Fruit fly (Drosophila melanogaster) whole organism, embryonic: Measurements from ENCODE around the gene CG44088.

Source experiments
- Blimp-1 ChIP-seq: fragments of 200-800 bp; sonication (Bioruptor generic); optimal IDR thresholded peaks from 3 replicates; lab custom pipeline; 2018; ENCODE audit warnings: missing biosample characterization, missing genetic modification characterization, mild to moderate bottlenecking, moderate library complexity, missing genetic modification reagents
- C15 ChIP-seq: fragments of 200-800 bp; sonication (Bioruptor generic); IDR thresholded peaks from 3 replicates; pipeline ENCODE4 v1.3.6; 2022; ENCODE audit warnings: missing biosample characterization, missing genetic modification characterization
- CG10147 ChIP-seq: fragments of 200-800 bp; sonication (Bioruptor generic); optimal IDR thresholded peaks from 2 replicates; lab custom pipeline; 2019; ENCODE audit warnings: missing biosample characterization, mild to moderate bottlenecking, missing genetic modification characterization, moderate library complexity
- CG11504 ChIP-seq: fragments of 200-800 bp; sonication (Bioruptor generic); optimal IDR thresholded peaks from 3 replicates; lab custom pipeline; 2019; ENCODE audit warnings: missing biosample characterization, mild to moderate bottlenecking, missing genetic modification characterization, moderate library complexity
- CG12659 ChIP-seq: fragments of 200-800 bp; sonication (Bioruptor generic); optimal IDR thresholded peaks from 3 replicates; lab custom pipeline; 2017; ENCODE audit warnings: mild to moderate bottlenecking, missing biosample characterization, missing genetic modification reagents, missing genetic modification characterization
- CG12769 ChIP-seq: fragments of 200-800 bp; sonication (Bioruptor generic); optimal IDR thresholded peaks from 2 replicates; lab custom pipeline; 2019; ENCODE audit warnings: missing biosample characterization, mild to moderate bottlenecking, missing genetic modification characterization, moderate library complexity
- CG14014 ChIP-seq: fragments of 200-800 bp; sonication (Bioruptor generic); IDR thresholded peaks from 2 replicates; pipeline ENCODE4 v1.3.6; 2022; ENCODE audit warnings: missing biosample characterization, missing genetic modification characterization
- CG15011 ChIP-seq: fragments of 200-800 bp; sonication (Bioruptor generic); optimal IDR thresholded peaks from 3 replicates; lab custom pipeline; 2018; ENCODE audit warnings: missing biosample characterization, mild to moderate bottlenecking, missing genetic modification characterization
- CG17802 ChIP-seq: fragments of 200-800 bp; sonication (Bioruptor generic); optimal IDR thresholded peaks from 2 replicates; lab custom pipeline; 2018; ENCODE audit warnings: missing biosample characterization, mild to moderate bottlenecking, missing genetic modification characterization, moderate library complexity
- CG2199 ChIP-seq: fragments of 200-800 bp; sonication (Bioruptor generic); IDR thresholded peaks from 3 replicates; pipeline ENCODE4 v1.3.6; 2022; ENCODE audit warnings: missing biosample characterization, missing genetic modification characterization
- CG3065 ChIP-seq: fragments of 200-800 bp; sonication (Bioruptor generic); optimal IDR thresholded peaks from 2 replicates; lab custom pipeline; 2016; ENCODE audit warnings: missing biosample characterization, missing genetic modification characterization
- CG34224 ChIP-seq: fragments of 200-800 bp; sonication (Bioruptor generic); IDR thresholded peaks from 3 replicates; pipeline ENCODE4 v1.3.6; 2022; ENCODE audit warnings: missing biosample characterization, missing genetic modification characterization; ENCODE audit not compliant: partially characterized antibody
- CG34422 ChIP-seq: fragments of 200-800 bp; sonication (Bioruptor generic); IDR thresholded peaks from 3 replicates; pipeline ENCODE4 v1.3.6; 2022; ENCODE audit warnings: missing biosample characterization, missing genetic modification characterization
- CG4360 ChIP-seq: fragments of 200-800 bp; sonication (Bioruptor generic); IDR thresholded peaks from 2 replicates; pipeline ENCODE4 v1.3.6; 2022; ENCODE audit warnings: missing biosample characterization, missing genetic modification characterization
- CG4854 ChIP-seq: fragments of 200-800 bp; sonication (Bioruptor generic); optimal IDR thresholded peaks from 2 replicates; lab custom pipeline; 2016; ENCODE audit warnings: missing biosample characterization, missing genetic modification characterization, inconsistent platforms
- CG6765 ChIP-seq: fragments of 200-800 bp; sonication (Bioruptor generic); optimal IDR thresholded peaks from 3 replicates; lab custom pipeline; 2017; ENCODE audit warnings: missing biosample characterization, mild to moderate bottlenecking, missing genetic modification characterization
- CG7745 ChIP-seq: fragments of 200-800 bp; sonication (Bioruptor generic); optimal IDR thresholded peaks from 2 replicates; lab custom pipeline; 2018; ENCODE audit warnings: missing biosample characterization, mild to moderate bottlenecking, missing genetic modification characterization, moderate library complexity
- CG7987 ChIP-seq: fragments of 200-800 bp; sonication (Bioruptor generic); optimal IDR thresholded peaks from 2 replicates; lab custom pipeline; 2018; ENCODE audit warnings: missing biosample characterization, mild to moderate bottlenecking, missing genetic modification characterization, moderate library complexity
- CrebB ChIP-seq: fragments of 200-800 bp; sonication (Bioruptor generic); optimal IDR thresholded peaks from 3 replicates; lab custom pipeline; 2018; ENCODE audit warnings: missing biosample characterization, mild to moderate bottlenecking, missing genetic modification characterization
- Dll ChIP-seq: fragments of 200-800 bp; sonication (Bioruptor generic); IDR thresholded peaks from 4 replicates; pipeline ENCODE4 v1.3.6; 2022; ENCODE audit warnings: missing biosample characterization, missing genetic modification characterization; ENCODE audit not compliant: partially characterized antibody
- Doc2 ChIP-seq: fragments of 200-800 bp; sonication (Bioruptor generic); IDR thresholded peaks from 2 replicates; pipeline ENCODE4 v1.3.6; 2022; ENCODE audit warnings: missing biosample characterization, missing genetic modification characterization
- Med ChIP-seq: fragments of 200-800 bp; sonication (Bioruptor generic); peaks from one replicate; lab custom pipeline; 2016; ENCODE audit warnings: missing biosample characterization, missing genetic modification characterization, mild to moderate bottlenecking, inconsistent platforms, moderate library complexity
- Opbp ChIP-seq: fragments of 200-800 bp; sonication (Bioruptor generic); IDR thresholded peaks from 3 replicates; pipeline ENCODE4 v1.3.6; 2022; ENCODE audit warnings: missing biosample characterization, missing genetic modification characterization; ENCODE audit not compliant: partially characterized antibody
- Rfx ChIP-seq: fragments of 200-800 bp; sonication (Bioruptor generic); IDR thresholded peaks from 2 replicates; pipeline ENCODE4 v1.3.6; 2022; ENCODE audit warnings: missing biosample characterization, missing genetic modification characterization
- Scr ChIP-seq: fragments of 200-800 bp; sonication (Bioruptor generic); IDR thresholded peaks from 2 replicates; pipeline ENCODE4 v1.3.6; 2022; ENCODE audit warnings: missing biosample characterization, missing genetic modification characterization; ENCODE audit not compliant: partially characterized antibody
- Trl ChIP-seq, 3 experiments: fragments of >200 bp in 2 of 3; fragments of 200-800 bp in 1 of 3; sonication (Bioruptor generic) in 1 of 3; optimal IDR thresholded peaks; 2 replicates in 1 of 3; 3 replicates in 2 of 3; lab custom pipeline; 2016 to 2017; ENCODE audit warnings: missing biosample characterization in 1 of 3, missing genetic modification characterization in 1 of 3
- ac ChIP-seq: fragments of 200-800 bp; sonication (Bioruptor generic); optimal IDR thresholded peaks from 3 replicates; lab custom pipeline; 2017; ENCODE audit warnings: missing biosample characterization, mild to moderate bottlenecking, missing genetic modification characterization
- amos ChIP-seq: fragments of 200-800 bp; sonication (Bioruptor generic); IDR thresholded peaks from 2 replicates; pipeline ENCODE4 v1.3.6; 2022; ENCODE audit warnings: missing biosample characterization, missing genetic modification characterization; ENCODE audit not compliant: partially characterized antibody
- aop ChIP-seq: fragments of 200-800 bp; sonication (Bioruptor generic); IDR thresholded peaks from 2 replicates; pipeline ENCODE4 v1.3.6; 2022; ENCODE audit warnings: missing biosample characterization, missing genetic modification characterization
- bbx ChIP-seq: fragments of 200-800 bp; sonication (Bioruptor generic); IDR thresholded peaks from 2 replicates; pipeline ENCODE4 v1.3.6; 2022; ENCODE audit warnings: missing biosample characterization, missing genetic modification characterization; ENCODE audit not compliant: partially characterized antibody
- cg ChIP-seq: fragments of 200-800 bp; sonication (Bioruptor generic); optimal IDR thresholded peaks from 3 replicates; lab custom pipeline; 2019; ENCODE audit warnings: missing biosample characterization, mild to moderate bottlenecking, missing genetic modification characterization, moderate library complexity
- chn ChIP-seq: fragments of 200-800 bp; sonication (Bioruptor generic); optimal IDR thresholded peaks from 2 replicates; lab custom pipeline; 2016; ENCODE audit warnings: missing biosample characterization, missing genetic modification characterization
- danr ChIP-seq: fragments of 200-800 bp; sonication (Bioruptor generic); IDR thresholded peaks from 2 replicates; pipeline ENCODE4 v1.3.6; 2022; ENCODE audit warnings: missing biosample characterization, missing genetic modification characterization
- dmrt99B ChIP-seq: fragments of 200-800 bp; sonication (Bioruptor generic); optimal IDR thresholded peaks from 2 replicates; lab custom pipeline; 2018; ENCODE audit warnings: missing biosample characterization, mild to moderate bottlenecking, missing genetic modification characterization, moderate library complexity
- fd3F ChIP-seq: fragments of 200-800 bp; sonication (Bioruptor generic); optimal IDR thresholded peaks from 2 replicates; lab custom pipeline; 2018; ENCODE audit warnings: missing biosample characterization, mild to moderate bottlenecking, missing genetic modification characterization, moderate library complexity
- fd96Cb ChIP-seq: fragments of 200-800 bp; sonication (Bioruptor generic); optimal IDR thresholded peaks from 2 replicates; lab custom pipeline; 2018; ENCODE audit warnings: missing biosample characterization, mild to moderate bottlenecking, missing genetic modification characterization, moderate library complexity
- gsb-n ChIP-seq: fragments of 200-800 bp; sonication (Bioruptor generic); optimal IDR thresholded peaks from 3 replicates; lab custom pipeline; 2018; ENCODE audit warnings: missing biosample characterization, mild to moderate bottlenecking, missing genetic modification characterization
- kay ChIP-seq: fragments of 200-800 bp; sonication (Bioruptor generic); optimal IDR thresholded peaks from 2 replicates; lab custom pipeline; 2016; ENCODE audit warnings: missing biosample characterization, missing genetic modification characterization
- mirr ChIP-seq: fragments of 200-800 bp; sonication (Bioruptor generic); optimal IDR thresholded peaks from 3 replicates; lab custom pipeline; 2018; ENCODE audit warnings: missing biosample characterization, mild to moderate bottlenecking, missing genetic modification characterization
- p53 ChIP-seq: fragments of 200-800 bp; sonication (Bioruptor generic); optimal IDR thresholded peaks from 2 replicates; lab custom pipeline; 2016; ENCODE audit warnings: missing biosample characterization, missing genetic modification characterization
- phol ChIP-seq: fragments of 200-800 bp; sonication (Bioruptor generic); optimal IDR thresholded peaks from 3 replicates; lab custom pipeline; 2018; ENCODE audit warnings: missing biosample characterization, mild to moderate bottlenecking, missing genetic modification characterization, moderate library complexity
- prd ChIP-seq, 3 experiments: fragments of >200 bp in 2 of 3; fragments of 200-800 bp in 1 of 3; sonication (Bioruptor generic) in 1 of 3; optimal IDR thresholded peaks in 2 of 3; IDR thresholded peaks in 1 of 3; 2 replicates in 2 of 3; 3 replicates in 1 of 3; pipeline versions ENCODE4 v1.3.6 to Lab custom; 2017 to 2022; ENCODE audit warnings: missing biosample characterization in 1 of 3, missing genetic modification characterization in 1 of 3
- sd ChIP-seq: fragments of 200-800 bp; sonication (Bioruptor generic); optimal IDR thresholded peaks from 3 replicates; lab custom pipeline; 2018; ENCODE audit warnings: missing biosample characterization, mild to moderate bottlenecking, missing genetic modification characterization, moderate library complexity
- tgo ChIP-seq: fragments of 200-800 bp; sonication (Bioruptor generic); IDR thresholded peaks from 3 replicates; pipeline ENCODE4 v1.3.6; 2022; ENCODE audit warnings: missing biosample characterization, missing genetic modification characterization
- tio ChIP-seq: fragments of 200-800 bp; sonication (Bioruptor generic); optimal IDR thresholded peaks from 2 replicates; lab custom pipeline; 2017; ENCODE audit warnings: missing biosample characterization, missing genetic modification characterization, inconsistent platforms
- z ChIP-seq: fragments of 200-800 bp; sonication (Bioruptor generic); IDR thresholded peaks from 3 replicates; pipeline ENCODE4 v1.3.6; 2022; ENCODE audit warnings: missing biosample characterization, missing genetic modification characterization
- zen2 ChIP-seq: fragments of 200-800 bp; sonication (Bioruptor generic); IDR thresholded peaks from 3 replicates; pipeline ENCODE4 v1.3.6; 2022; ENCODE audit warnings: missing biosample characterization, missing genetic modification characterization; ENCODE audit not compliant: partially characterized antibody

Gene CG44088

DNA sequence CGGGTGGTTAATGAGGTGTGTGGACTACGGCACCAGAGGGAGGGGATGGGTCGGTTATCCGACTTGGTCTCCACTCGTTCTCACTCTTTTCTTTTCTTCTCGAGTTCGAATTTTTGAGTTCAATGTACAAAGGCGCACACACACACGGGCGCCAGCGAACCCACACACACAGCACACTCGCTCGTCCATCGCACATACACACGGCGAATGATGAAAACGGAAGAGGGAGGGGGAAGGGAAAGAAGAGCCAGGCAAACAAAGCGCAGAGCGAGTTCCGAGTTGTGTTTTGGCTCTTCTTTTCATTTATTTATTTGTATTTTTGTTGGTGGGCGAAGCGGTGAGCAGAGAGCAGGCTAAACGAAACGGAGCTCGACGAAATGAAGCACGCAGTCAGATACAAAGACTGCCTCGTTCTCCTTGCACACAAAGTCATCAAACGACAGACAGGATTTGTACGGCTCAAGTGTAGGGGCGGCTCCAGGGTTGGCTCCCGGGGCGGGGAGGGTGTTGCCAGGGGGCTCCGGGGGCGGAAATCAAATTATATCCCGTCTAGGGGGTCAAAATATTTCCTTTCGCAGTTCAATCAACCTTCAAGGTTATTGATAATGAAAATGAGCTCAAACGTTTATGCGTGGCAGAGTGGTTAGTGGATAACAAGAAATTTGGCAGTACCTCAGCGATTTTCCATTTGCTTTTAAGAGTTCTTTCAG is 35.2 kb upstream of the CG44088 start (continued):
- TF ChIP-seq CG11504 (no peak), Blimp-1 (GFP tag; lab: Kevin White, UChicago) (peak; percentile 46), CG3065 (GFP tag; lab: Kevin White, UChicago) (no peak), CG12659 (GFP tag; lab: Kevin White, UChicago) (no peak), dmrt99B (no peak), Dll (GFP tag; lab: Robert Waterston, UW) (0 out of 4 replicates have a peak, but pooled peaks have one; percentile 18), CG7987 (GFP tag; lab: Kevin White, UChicago) (peak; percentile 31), amos (GFP tag; lab: Robert Waterston, UW) (peak; percentile 30; the same call in 1 of the 2 replicates), kay (GFP tag; lab: Kevin White, UChicago) (no peak), tgo (GFP tag; lab: Robert Waterston, UW) (no peak), Opbp (GFP tag; lab: Robert Waterston, UW) (0 out of 3 replicates have a peak, but pooled peaks have one; percentile 48), C15 (GFP tag; lab: Robert Waterston, UW) (no peak), gsb-n (tag; lab: Kevin White, UChicago) (no peak), Rfx (GFP tag; lab: Robert Waterston, UW) (0 out of 2 replicates have a peak, but pooled peaks have one; percentile 20), CG34224 (GFP tag; lab: Robert Waterston, UW) (0 out of 3 replicates have a peak, but pooled peaks have one; percentile 25), CG4360 (GFP tag; lab: Robert Waterston, UW) (no peak), zen2 (peak; percentile 38; the same call in 1 of the 3 replicates), CG4854 (GFP tag; lab: Kevin White, UChicago) (no peak), chn (GFP tag; lab: Kevin White, UChicago) (peak; percentile 5), CG15011 (no peak), Scr (GFP tag; lab: Robert Waterston, UW) (peak; percentile 50), ac (GFP tag; lab: Kevin White, UChicago) (no peak), fd3F (GFP tag; lab: Kevin White, UChicago) (no peak), aop (GFP tag; lab: Robert Waterston, UW) (peak; percentile 75; the same call in 1 of the 2 replicates), CrebB (peak; percentile 23), tio (GFP tag; lab: Kevin White, UChicago) (no peak), sd (tag; lab: Kevin White, UChicago) (peak; percentile 27), danr (GFP tag; lab: Robert Waterston, UW) (no peak), CG17802 (tag; lab: Kevin White, UChicago) (no peak), mirr (GFP tag; lab: Kevin White, UChicago) (peak; percentile 24), CG6765 (GFP tag; lab: Kevin White, UChicago) (no peak), CG34422 (0 out of 3 replicates have a peak, but pooled peaks have one; percentile 40)

DNA sequence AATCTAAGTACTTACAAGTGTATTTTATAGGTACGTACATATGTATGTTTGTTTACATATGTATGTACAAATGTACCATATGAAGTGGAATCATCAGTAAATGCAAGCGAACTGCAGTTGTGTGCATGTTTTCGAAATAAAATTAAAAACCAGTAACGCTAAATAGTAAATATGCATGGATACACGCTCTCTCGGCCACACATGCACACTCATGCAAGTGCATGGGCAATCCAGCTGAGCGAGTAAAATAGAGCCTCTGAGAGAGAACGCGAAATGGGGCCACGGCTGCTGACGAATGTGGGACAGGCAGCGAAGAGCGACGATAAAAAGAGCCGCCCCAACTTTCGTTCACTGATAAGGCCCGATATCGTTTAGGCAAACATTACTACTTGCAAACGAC is 32.7 kb upstream of the CG44088 start:
- TF ChIP-seq z (peak; percentile 86), Med (GFP tag; lab: Kevin White, UChicago) (peak; percentile 32), CG2199 (GFP tag; lab: Robert Waterston, UW) (0 out of 3 replicates have a peak, but pooled peaks have one; percentile 44), phol (tag; lab: Kevin White, UChicago) (no peak), fd96Cb (tag; lab: Kevin White, UChicago) (no peak), CG12769 (tag; lab: Kevin White, UChicago) (peak; percentile 1), Trl (optimal IDR thresholded peaks at IDR 0.05; lab: Kevin White, UChicago) (peak in 1 of 2 experiments; percentile 61), Trl (GFP tag; optimal IDR thresholded peaks at IDR 0.05; lab: Kevin White, UChicago) (no peak), prd (optimal IDR thresholded peaks at IDR 0.05; lab: Kevin White, UChicago) (no peak), prd (GFP tag; IDR thresholded peaks at IDR 0.05; lab: Robert Waterston, UW) (no peak), cg (GFP tag; lab: Kevin White, UChicago) (peak; percentile 55), CG10147 (no peak), bbx (GFP tag; lab: Robert Waterston, UW) (0 out of 2 replicates have a peak, but pooled peaks have one; percentile 14), CrebB (no peak), CG7745 (no peak), CG14014 (0 out of 2 replicates have a peak, but pooled peaks have one; percentile 24), Doc2 (GFP tag; lab: Robert Waterston, UW) (no peak), p53 (GFP tag; lab: Kevin White, UChicago) (peak; percentile 63)
